Worm (Caenorhabditis elegans): Measurements from ENCODE around the gene B0554.1.

ce11 chrV:424140-424539 is 14.1 kb upstream of the B0554.1 start, which contains the start of gene B0554.5:
- TF ChIP-seq klf-2 (GFP tag; conservative IDR thresholded peaks at IDR 0.05) (no peak), T22C8.4 (GFP tag; IDR thresholded peaks at IDR 0.05) (no peak)
